Fruit fly (Drosophila melanogaster) whole organism, embryonic: ENCODE measurements around the gene CG11920.
A peak's percentile ranks its signal among the peaks of the same experiment; 100 is the strongest.

Experiments used
- Abd-B ChIP-seq: fragments of 200-800 bp; sonication (Bioruptor generic); optimal IDR thresholded peaks from 2 replicates; lab custom pipeline; 2018; ENCODE audit warnings: missing biosample characterization, mild to moderate bottlenecking, missing genetic modification characterization, moderate library complexity
- Asciz ChIP-seq: fragments of 200-800 bp; sonication (Bioruptor generic); optimal IDR thresholded peaks from 2 replicates; lab custom pipeline; 2017; ENCODE audit warnings: missing biosample characterization, mild to moderate bottlenecking, missing genetic modification characterization, missing genetic modification reagents
- Atf-2 ChIP-seq: fragments of 200-800 bp; sonication (Bioruptor generic); optimal IDR thresholded peaks from 2 replicates; lab custom pipeline; 2016; ENCODE audit warnings: missing biosample characterization, missing genetic modification characterization
- Atf3 ChIP-seq: fragments of 200-800 bp; sonication (Bioruptor generic); optimal IDR thresholded peaks from 3 replicates; lab custom pipeline; 2016; ENCODE audit warnings: missing biosample characterization, missing genetic modification characterization
- BtbVII ChIP-seq: fragments of 200-800 bp; sonication (Bioruptor generic); optimal IDR thresholded peaks from 3 replicates; lab custom pipeline; 2017; ENCODE audit warnings: missing biosample characterization, mild to moderate bottlenecking, missing genetic modification characterization
- CG10274 ChIP-seq: fragments of 200-800 bp; sonication (Bioruptor generic); optimal IDR thresholded peaks from 3 replicates; lab custom pipeline; 2017; ENCODE audit warnings: missing biosample characterization, mild to moderate bottlenecking, missing genetic modification characterization
- CG10979 ChIP-seq: fragments of 200-800 bp; sonication (Bioruptor generic); optimal IDR thresholded peaks from 2 replicates; lab custom pipeline; 2018; ENCODE audit warnings: missing biosample characterization, mild to moderate bottlenecking, missing genetic modification characterization, moderate library complexity
- CG11247 ChIP-seq: fragments of 200-800 bp; sonication (Bioruptor generic); IDR thresholded peaks from 2 replicates; pipeline ENCODE4 v1.3.6; 2022; ENCODE audit warnings: missing biosample characterization, missing genetic modification characterization
- CG1602 ChIP-seq: fragments of 200-800 bp; sonication (Bioruptor generic); optimal IDR thresholded peaks from 3 replicates; lab custom pipeline; 2016; ENCODE audit warnings: missing biosample characterization, missing genetic modification characterization
- CG18011 ChIP-seq: fragments of 200-800 bp; sonication (Bioruptor generic); optimal IDR thresholded peaks from 2 replicates; lab custom pipeline; 2017; ENCODE audit warnings: missing biosample characterization, missing genetic modification characterization, mild to moderate bottlenecking, moderate library complexity, missing genotype
- CG1832 ChIP-seq: fragments of 200-800 bp; sonication (Bioruptor generic); optimal IDR thresholded peaks from 2 replicates; lab custom pipeline; 2017; ENCODE audit warnings: missing biosample characterization, mild to moderate bottlenecking, missing genetic modification characterization, inconsistent platforms
- CG3065 ChIP-seq: fragments of 200-800 bp; sonication (Bioruptor generic); optimal IDR thresholded peaks from 2 replicates; lab custom pipeline; 2016; ENCODE audit warnings: missing biosample characterization, missing genetic modification characterization
- CG33557 ChIP-seq: fragments of 200-800 bp; sonication (Bioruptor generic); optimal IDR thresholded peaks from 2 replicates; lab custom pipeline; 2019; ENCODE audit warnings: missing biosample characterization, mild to moderate bottlenecking, missing genetic modification characterization, moderate library complexity
- CG4328 ChIP-seq: fragments of 200-800 bp; sonication (Bioruptor generic); optimal IDR thresholded peaks from 3 replicates; lab custom pipeline; 2017; ENCODE audit warnings: missing biosample characterization, missing genetic modification reagents, missing genetic modification characterization
- CG43689 ChIP-seq: fragments of 200-800 bp; sonication (Bioruptor generic); IDR thresholded peaks from 2 replicates; pipeline ENCODE4 v1.3.6; 2022; ENCODE audit warnings: missing biosample characterization, missing genetic modification characterization
- CG4404 ChIP-seq: fragments of 200-800 bp; sonication (Bioruptor generic); IDR thresholded peaks from 2 replicates; pipeline ENCODE4 v1.3.6; 2022; ENCODE audit warnings: missing biosample characterization, missing genetic modification characterization
- CG4820 ChIP-seq: fragments of 200-800 bp; sonication (Bioruptor generic); optimal IDR thresholded peaks from 3 replicates; lab custom pipeline; 2016; ENCODE audit warnings: missing biosample characterization, missing genetic modification characterization
- CG5245 ChIP-seq: fragments of 200-800 bp; sonication (Bioruptor generic); optimal IDR thresholded peaks from 3 replicates; lab custom pipeline; 2016; ENCODE audit warnings: missing biosample characterization, missing genetic modification characterization
- CG6254 ChIP-seq: fragments of 200-800 bp; sonication (Bioruptor generic); optimal IDR thresholded peaks from 3 replicates; lab custom pipeline; 2017; ENCODE audit warnings: mild to moderate bottlenecking, missing biosample characterization, missing genetic modification reagents, missing genetic modification characterization
- CG7987 ChIP-seq: fragments of 200-800 bp; sonication (Bioruptor generic); optimal IDR thresholded peaks from 2 replicates; lab custom pipeline; 2018; ENCODE audit warnings: missing biosample characterization, mild to moderate bottlenecking, missing genetic modification characterization, moderate library complexity
- CG9215 ChIP-seq: fragments of 200-800 bp; sonication (Bioruptor generic); IDR thresholded peaks from 2 replicates; pipeline ENCODE4 v1.3.6; 2022; ENCODE audit warnings: missing biosample characterization, missing genetic modification characterization
- CkIIα-i1 ChIP-seq: fragments of 200-800 bp; sonication (Bioruptor generic); IDR thresholded peaks from 2 replicates; pipeline ENCODE4 v1.3.6; 2022; ENCODE audit warnings: missing biosample characterization, missing genetic modification characterization
- D ChIP-seq, 2 experiments: fragments of 200-800 bp in 1 of 2; fragments of >200 bp in 1 of 2; sonication (Bioruptor generic) in 1 of 2; optimal IDR thresholded peaks; 2 replicates in 1 of 2; 3 replicates in 1 of 2; lab custom pipeline; 2017; ENCODE audit warnings: mild to moderate bottlenecking in 1 of 2, missing biosample characterization in 1 of 2, missing genetic modification characterization in 1 of 2, missing genetic modification reagents in 1 of 2
- Gsc ChIP-seq: fragments of 200-800 bp; sonication (Bioruptor generic); IDR thresholded peaks from 2 replicates; pipeline ENCODE4 v1.3.6; 2022; ENCODE audit warnings: missing biosample characterization, missing genetic modification characterization
- H15 ChIP-seq: fragments of 200-800 bp; sonication (Bioruptor generic); IDR thresholded peaks from 3 replicates; pipeline ENCODE4 v1.3.6; 2022; ENCODE audit warnings: missing biosample characterization, missing genetic modification characterization
- Lim3 ChIP-seq: fragments of 200-800 bp; sonication (Bioruptor generic); IDR thresholded peaks from 2 replicates; pipeline ENCODE4 v1.3.6; 2022; ENCODE audit warnings: missing biosample characterization, missing genetic modification characterization
- Lpt ChIP-seq: fragments of >200 bp; optimal IDR thresholded peaks from 2 replicates; lab custom pipeline; 2018; ENCODE audit warnings: missing biosample characterization, missing genetic modification characterization
- MBD-R2 ChIP-seq: fragments of 200-800 bp; sonication (Bioruptor generic); IDR thresholded peaks from 2 replicates; pipeline ENCODE4 v1.3.6; 2022; ENCODE audit warnings: missing biosample characterization, missing genetic modification characterization
- Med ChIP-seq: fragments of 200-800 bp; sonication (Bioruptor generic); peaks from one replicate; lab custom pipeline; 2016; ENCODE audit warnings: missing biosample characterization, missing genetic modification characterization, mild to moderate bottlenecking, inconsistent platforms, moderate library complexity
- Nf-YA ChIP-seq: fragments of 200-800 bp; sonication (Bioruptor generic); IDR thresholded peaks from 2 replicates; pipeline ENCODE4 v1.3.6; 2022; ENCODE audit warnings: missing biosample characterization, missing genetic modification characterization
- Side ChIP-seq: fragments of 200-800 bp; sonication (Bioruptor generic); optimal IDR thresholded peaks from 2 replicates; lab custom pipeline; 2016; ENCODE audit warnings: missing biosample characterization, missing genetic modification characterization
- abd-A ChIP-seq: fragments of 200-800 bp; sonication (Bioruptor generic); optimal IDR thresholded peaks from 3 replicates; lab custom pipeline; 2019; ENCODE audit warnings: missing biosample characterization, mild to moderate bottlenecking, missing genetic modification characterization, moderate library complexity
- chn ChIP-seq: fragments of 200-800 bp; sonication (Bioruptor generic); optimal IDR thresholded peaks from 2 replicates; lab custom pipeline; 2016; ENCODE audit warnings: missing biosample characterization, missing genetic modification characterization
- crp ChIP-seq, 2 experiments: fragments of 200-800 bp; sonication (Bioruptor generic); optimal IDR thresholded peaks; 2 replicates in 1 of 2; 3 replicates in 1 of 2; lab custom pipeline; 2017; ENCODE audit warnings: missing biosample characterization in 2 of 2, missing genetic modification characterization in 2 of 2, mild to moderate bottlenecking in 1 of 2, moderate library complexity in 1 of 2
- cwo ChIP-seq: fragments of 200-800 bp; sonication (Bioruptor generic); optimal IDR thresholded peaks from 3 replicates; lab custom pipeline; 2017; ENCODE audit warnings: missing biosample characterization, missing genetic modification characterization, mild to moderate bottlenecking, moderate library complexity, missing genetic modification reagents
- dati ChIP-seq: fragments of 200-800 bp; sonication (Bioruptor generic); IDR thresholded peaks from 2 replicates; pipeline ENCODE4 v1.3.6; 2022; ENCODE audit warnings: missing biosample characterization, missing genetic modification characterization
- ems ChIP-seq: fragments of 200-800 bp; sonication (Bioruptor generic); optimal IDR thresholded peaks from 3 replicates; lab custom pipeline; 2016; ENCODE audit warnings: missing biosample characterization, missing genetic modification characterization
- gfzf ChIP-seq: fragments of 200-800 bp; sonication (Bioruptor generic); optimal IDR thresholded peaks from 2 replicates; lab custom pipeline; 2016; ENCODE audit warnings: missing biosample characterization, mild to moderate bottlenecking, missing genetic modification characterization, moderate library complexity
- hth ChIP-seq: fragments of >200 bp; optimal IDR thresholded peaks from 2 replicates; lab custom pipeline; 2017; ENCODE audit warnings: inconsistent platforms
- inv ChIP-seq: fragments of 200-800 bp; sonication (Bioruptor generic); IDR thresholded peaks from 2 replicates; pipeline ENCODE4 v1.3.6; 2022; ENCODE audit warnings: missing biosample characterization, missing genetic modification characterization; ENCODE audit not compliant: partially characterized antibody
- mirr ChIP-seq: fragments of 200-800 bp; sonication (Bioruptor generic); optimal IDR thresholded peaks from 3 replicates; lab custom pipeline; 2018; ENCODE audit warnings: missing biosample characterization, mild to moderate bottlenecking, missing genetic modification characterization
- oc ChIP-seq: fragments of 200-800 bp; sonication (Bioruptor generic); optimal IDR thresholded peaks from 2 replicates; lab custom pipeline; 2018; ENCODE audit warnings: missing biosample characterization, mild to moderate bottlenecking, missing genetic modification characterization, moderate library complexity
- row ChIP-seq: fragments of 200-800 bp; sonication (Bioruptor generic); IDR thresholded peaks from 3 replicates; pipeline ENCODE4 v1.3.6; 2022; ENCODE audit warnings: missing biosample characterization, missing genetic modification characterization
- ssp ChIP-seq: fragments of 200-800 bp; sonication (Bioruptor generic); IDR thresholded peaks from 2 replicates; pipeline ENCODE4 v1.3.6; 2022; ENCODE audit warnings: missing biosample characterization, missing genetic modification characterization
- stc ChIP-seq: fragments of 200-800 bp; sonication (Bioruptor generic); IDR thresholded peaks from 2 replicates; pipeline ENCODE4 v1.3.6; 2022; ENCODE audit warnings: missing biosample characterization, missing genetic modification characterization
- tll ChIP-seq, 2 experiments: fragments of 200-800 bp in 1 of 2; fragments of >200 bp in 1 of 2; sonication (Bioruptor generic) in 1 of 2; optimal IDR thresholded peaks; 2 replicates each; lab custom pipeline; 2017 to 2019; ENCODE audit warnings: missing biosample characterization in 2 of 2, missing genetic modification characterization in 2 of 2, mild to moderate bottlenecking in 1 of 2, moderate library complexity in 1 of 2
- trem ChIP-seq: fragments of 200-800 bp; optimal IDR thresholded peaks from 3 replicates; lab custom pipeline; 2019; ENCODE audit warnings: missing biosample characterization, mild to moderate bottlenecking, missing genetic modification characterization, moderate library complexity
- tup ChIP-seq: fragments of 200-800 bp; sonication (Bioruptor generic); optimal IDR thresholded peaks from 2 replicates; lab custom pipeline; 2016; ENCODE audit warnings: missing biosample characterization, mild to moderate bottlenecking, missing genetic modification characterization, moderate library complexity
- zen ChIP-seq: fragments of 200-800 bp; sonication (Bioruptor generic); optimal IDR thresholded peaks from 3 replicates; lab custom pipeline; 2018; ENCODE audit warnings: missing biosample characterization, mild to moderate bottlenecking, missing genetic modification characterization, moderate library complexity

Gene CG11920

dm6 chr3R:25069569-25069968 is 5.1 kb upstream of the CG11920 start, which contains the start of the genes Stt3B and CG11839 (continued):
- TF ChIP-seq CG4328 = peak; percentile 41
- no peak for TF ChIP-seq Gsc
- no peak for TF ChIP-seq CG10274 (GFP tag; lab: Kevin White, UChicago)
- peak; percentile 46 for TF ChIP-seq CG18011 (GFP tag; lab: Kevin White, UChicago)
- no peak for TF ChIP-seq abd-A
- TF ChIP-seq CG10979 (tag; lab: Kevin White, UChicago) = peak; percentile 68
- TF ChIP-seq Side = peak; percentile 72
- TF ChIP-seq CG1832 (GFP tag; lab: Kevin White, UChicago) = no peak
- no peak; the same call in none of the 2 replicates for TF ChIP-seq CG4404 (GFP tag; lab: Robert Waterston, UW)
- TF ChIP-seq CG11247 (GFP tag; lab: Robert Waterston, UW) = no peak; the same call in 1 of the 2 replicates
- TF ChIP-seq cwo = no peak
- TF ChIP-seq CG7987 = peak; percentile 30
- TF ChIP-seq CG6254 = no peak
- TF ChIP-seq inv (GFP tag; lab: Robert Waterston, UW) = peak; percentile 89
- peak; percentile 69 for TF ChIP-seq CG1602
- TF ChIP-seq CG33557 (GFP tag; lab: Kevin White, UChicago) = peak; percentile 54
- no peak for TF ChIP-seq H15 (GFP tag; lab: Robert Waterston, UW)
- peak; percentile 66 for TF ChIP-seq CG4820
- TF ChIP-seq BtbVII (GFP tag; lab: Kevin White, UChicago) = no peak
- peak; percentile 75 for TF ChIP-seq chn (GFP tag; lab: Kevin White, UChicago)
- TF ChIP-seq CG9215 (GFP tag; lab: Robert Waterston, UW) = no peak
- peak; percentile 70 for TF ChIP-seq Atf-2 (GFP tag; lab: Kevin White, UChicago)
- peak; percentile 45 for TF ChIP-seq Atf3 (GFP tag; lab: Kevin White, UChicago)
- TF ChIP-seq Lim3 (GFP tag; lab: Robert Waterston, UW) = no peak
- no peak for TF ChIP-seq mirr
- TF ChIP-seq CG43689 (GFP tag; lab: Robert Waterston, UW) = no peak
- peak; percentile 82 for TF ChIP-seq ems (GFP tag; lab: Kevin White, UChicago)
- no peak for TF ChIP-seq Lpt (GFP tag; lab: Kevin White, UChicago)

- TF ChIP-seq row (GFP tag; lab: Robert Waterston, UW) (0 out of 3 replicates have a peak, but pooled peaks have one; percentile 29), gfzf (peak; percentile 59), Asciz (GFP tag; lab: Kevin White, UChicago) (no peak), trem (tag; lab: Kevin White, UChicago) (no peak), ssp (no peak), MBD-R2 (0 out of 2 replicates have a peak, but pooled peaks have one; percentile 8), crp (GFP tag; optimal IDR thresholded peaks at IDR 0.05; lab: Kevin White, UChicago) (peak in 1 of 2 experiments; percentile 74)
These were observed 3.8 kb upstream of the CG11920 start, which contains the start of gene CG11836 for dm6 chr3R:25070871-25071270. Gene CG11836 (plus strand): TSS chr3R:25071126.

dm6 chr3R:25077280-25077820 is 2.7 kb downstream of the CG11920 start:
- TF ChIP-seq BtbVII (GFP tag; lab: Kevin White, UChicago) (no peak), dati (no peak), zen (tag; lab: Kevin White, UChicago) (peak; percentile 87), tup (GFP tag; lab: Kevin White, UChicago) (no peak), CkIIα-i1 (GFP tag; lab: Robert Waterston, UW) (no peak), oc (tag; lab: Kevin White, UChicago) (no peak), Med (GFP tag; lab: Kevin White, UChicago) (peak; percentile 64), Nf-YA (GFP tag; lab: Robert Waterston, UW) (no peak), CG5245 (GFP tag; lab: Kevin White, UChicago) (peak; percentile 25), tll (GFP tag; optimal IDR thresholded peaks at IDR 0.05; lab: Kevin White, UChicago) (peak in 1 of 2 experiments; percentile 89), Abd-B (GFP tag; lab: Kevin White, UChicago) (no peak), CG3065 (GFP tag; lab: Kevin White, UChicago) (no peak), hth (lab: Kevin White, UChicago) (peak; percentile 50), stc (GFP tag; lab: Robert Waterston, UW) (no peak), D (optimal IDR thresholded peaks at IDR 0.05; lab: Kevin White, UChicago) (peak; percentile 16), D (GFP tag; optimal IDR thresholded peaks at IDR 0.05; lab: Kevin White, UChicago) (no peak)
